Worm (Caenorhabditis elegans) whole organism, L4 larva: ENCODE data around the gene alkb-7.

Source experiments
- D1046.2 ChIP-seq: fragments of 200-800 bp; sonication (Bioruptor generic); IDR thresholded peaks from 2 replicates; pipeline ENCODE4 v1.3.6; 2022; ENCODE audit warnings: missing genetic modification characterization, missing compliant biosample characterization
- F37D6.2 ChIP-seq: sonication (generic microtip); optimal IDR thresholded peaks from 2 replicates; lab custom pipeline; 2016; ENCODE audit warnings: mild to moderate bottlenecking, missing genetic modification characterization, missing compliant biosample characterization
- F44E2.7 ChIP-seq: fragments of 200-800 bp; sonication (Bioruptor generic); IDR thresholded peaks from 2 replicates; pipeline ENCODE4 v2.1.2; 2022; ENCODE audit warnings: missing genetic modification characterization, missing compliant biosample characterization
- T20F7.1 ChIP-seq: fragments of 200-800 bp; sonication (Bioruptor generic); optimal IDR thresholded peaks from 2 replicates; lab custom pipeline; 2018; ENCODE audit warnings: mild to moderate bottlenecking, missing genetic modification characterization, missing compliant biosample characterization
- T26A8.4 ChIP-seq: fragments of 200-800 bp; sonication (Bioruptor generic); IDR thresholded peaks from 2 replicates; pipeline ENCODE4 v1.3.6; 2022; ENCODE audit warnings: missing genetic modification characterization, missing compliant biosample characterization
- Y5F2A.4 ChIP-seq: fragments of 200-800 bp; sonication (Bioruptor generic); optimal IDR thresholded peaks from 2 replicates; lab custom pipeline; 2018; ENCODE audit warnings: mild to moderate bottlenecking, missing genetic modification characterization, missing compliant biosample characterization
- ZK337.2 ChIP-seq: fragments of 200-800 bp; sonication (Bioruptor generic); IDR thresholded peaks from 2 replicates; pipeline ENCODE4 v1.3.6; 2022; ENCODE audit warnings: missing genetic modification reagents, missing genetic modification characterization, missing compliant biosample characterization
- aly-2 ChIP-seq: sonication (generic microtip); optimal IDR thresholded peaks from 2 replicates; lab custom pipeline; 2018; ENCODE audit warnings: missing biosample characterization, missing genetic modification characterization
- arid-1 ChIP-seq: fragments of 200-800 bp; sonication (Bioruptor generic); conservative IDR thresholded peaks from 2 replicates; pipeline ENCODE4 v1.3.6; 2022; ENCODE audit warnings: missing genetic modification reagents, missing genetic modification characterization, missing compliant biosample characterization
- ceh-32 ChIP-seq: sonication (generic microtip); optimal IDR thresholded peaks from 2 replicates; lab custom pipeline; 2016; ENCODE audit warnings: mild to moderate bottlenecking, missing genetic modification characterization, missing compliant biosample characterization; ENCODE audit not compliant: poor library complexity
- ceh-82 ChIP-seq: sonication (generic microtip); optimal IDR thresholded peaks from 2 replicates; lab custom pipeline; 2017; ENCODE audit warnings: missing biosample characterization, missing genetic modification characterization
- ctbp-1 ChIP-seq: fragments of 200-800 bp; sonication (Bioruptor generic); IDR thresholded peaks from 2 replicates; pipeline ENCODE4 v1.3.6; 2022; ENCODE audit warnings: missing genetic modification reagents, missing genetic modification characterization, missing compliant biosample characterization
- daf-12 ChIP-seq: fragments of 150-350 bp; optimal IDR thresholded peaks from 2 replicates; lab custom pipeline; 2014; ENCODE audit warnings: missing biosample characterization, missing genetic modification reagents, missing genetic modification characterization
- daf-16 ChIP-seq, 3 experiments: sonication (generic microtip); optimal IDR thresholded peaks; 2 replicates each; lab custom pipeline; 2016 to 2017; ENCODE audit warnings: missing genetic modification characterization in 3 of 3, missing genetic modification reagents in 3 of 3, mild to moderate bottlenecking in 2 of 3, missing compliant biosample characterization in 2 of 3, missing biosample characterization in 1 of 3, moderate library complexity in 1 of 3
- dmd-6 ChIP-seq: fragments of 200-800 bp; sonication (Bioruptor generic); IDR thresholded peaks from 2 replicates; pipeline ENCODE4 v1.3.6; 2022; ENCODE audit warnings: missing genetic modification reagents, missing genetic modification characterization, missing compliant biosample characterization
- dpl-1 ChIP-seq: fragments of 150-350 bp; optimal IDR thresholded peaks from 2 replicates; lab custom pipeline; 2014; ENCODE audit warnings: missing biosample characterization, missing genetic modification reagents, missing genetic modification characterization
- duxl-1 ChIP-seq: sonication (generic microtip); optimal IDR thresholded peaks from 2 replicates; lab custom pipeline; 2016; ENCODE audit warnings: mild to moderate bottlenecking, missing genetic modification characterization, moderate library complexity, missing compliant biosample characterization; ENCODE audit not compliant: poor library complexity
- egl-27 ChIP-seq: sonication (generic microtip); optimal IDR thresholded peaks from 3 replicates; lab custom pipeline; 2017; ENCODE audit warnings: missing biosample characterization, missing genetic modification reagents, missing genetic modification characterization
- egl-43 ChIP-seq: fragments of 200-800 bp; sonication (Bioruptor generic); IDR thresholded peaks from 2 replicates; pipeline ENCODE4 v1.3.6; 2022; ENCODE audit warnings: missing genetic modification reagents, missing genetic modification characterization, missing compliant biosample characterization
- gei-8 ChIP-seq: fragments of 200-800 bp; sonication (Bioruptor generic); optimal IDR thresholded peaks from 2 replicates; lab custom pipeline; 2018; ENCODE audit warnings: mild to moderate bottlenecking, missing genetic modification characterization, missing compliant biosample characterization
- hmg-1.1 ChIP-seq: fragments of 200-800 bp; sonication (Bioruptor generic); IDR thresholded peaks from 2 replicates; pipeline ENCODE4 v1.3.6; 2022; ENCODE audit warnings: missing genetic modification reagents, missing genetic modification characterization, missing compliant biosample characterization
- lin-1 ChIP-seq: fragments of 200-800 bp; sonication (Bioruptor generic); IDR thresholded peaks from 2 replicates; pipeline ENCODE4 v1.3.6; 2022; ENCODE audit warnings: missing genetic modification reagents, missing genetic modification characterization, missing compliant biosample characterization
- madf-9 ChIP-seq: fragments of 200-800 bp; sonication (Bioruptor generic); conservative IDR thresholded peaks from 2 replicates; pipeline ENCODE4 v1.3.6; 2022; ENCODE audit warnings: missing genetic modification reagents, missing genetic modification characterization, missing compliant biosample characterization
- mdl-1 ChIP-seq, 2 experiments: fragments of 150-350 bp in 1 of 2; sonication (generic microtip) in 1 of 2; optimal IDR thresholded peaks; 2 replicates each; lab custom pipeline; 2014 to 2017; ENCODE audit warnings: missing biosample characterization in 2 of 2, missing genetic modification characterization in 2 of 2
- mdt-29 ChIP-seq: fragments of 200-800 bp; sonication (Bioruptor generic); IDR thresholded peaks from 2 replicates; pipeline ENCODE4 v1.3.6; 2022; ENCODE audit warnings: missing genetic modification reagents, missing genetic modification characterization, missing compliant biosample characterization
- mep-1 ChIP-seq: fragments of 150-350 bp; sonication (generic microtip); optimal IDR thresholded peaks from 3 replicates; lab custom pipeline; 2014; ENCODE audit warnings: missing biosample characterization, missing genetic modification characterization
- mes-2 ChIP-seq: sonication (generic microtip); optimal IDR thresholded peaks from 2 replicates; lab custom pipeline; 2016; ENCODE audit warnings: missing genotype, mild to moderate bottlenecking, missing genetic modification characterization, missing compliant biosample characterization; ENCODE audit not compliant: poor library complexity, severe bottlenecking
- mxl-3 ChIP-seq: fragments of 200-800 bp; sonication (Bioruptor generic); optimal IDR thresholded peaks from 2 replicates; lab custom pipeline; 2018; ENCODE audit warnings: mild to moderate bottlenecking, missing genetic modification characterization, missing compliant biosample characterization
- nhr-102 ChIP-seq: sonication (generic microtip); optimal IDR thresholded peaks from 2 replicates; lab custom pipeline; 2016; ENCODE audit warnings: mild to moderate bottlenecking, missing genetic modification characterization, moderate library complexity, missing compliant biosample characterization
- nhr-111 ChIP-seq: fragments of 200-800 bp; sonication (Bioruptor generic); optimal IDR thresholded peaks from 2 replicates; lab custom pipeline; 2018; ENCODE audit warnings: mild to moderate bottlenecking, missing genetic modification characterization, missing compliant biosample characterization
- nhr-237 ChIP-seq: sonication (generic microtip); optimal IDR thresholded peaks from 2 replicates; lab custom pipeline; 2017; ENCODE audit warnings: missing biosample characterization, missing genetic modification characterization
- nhr-25 ChIP-seq: sonication (generic microtip); optimal IDR thresholded peaks from 2 replicates; lab custom pipeline; 2017; ENCODE audit warnings: missing genetic modification characterization, mild to moderate bottlenecking, missing compliant biosample characterization, antibody characterized with exemption, moderate library complexity, borderline replicate concordance; ENCODE audit not compliant: insufficient read depth
- nhr-28 ChIP-seq: fragments of 150-350 bp; optimal IDR thresholded peaks from 2 replicates; lab custom pipeline; 2014; ENCODE audit warnings: missing biosample characterization, missing genetic modification characterization
- nhr-42 ChIP-seq: fragments of 200-800 bp; sonication (Bioruptor generic); IDR thresholded peaks from 2 replicates; pipeline ENCODE4 v1.3.6; 2022; ENCODE audit warnings: missing genetic modification characterization, missing compliant biosample characterization
- nhr-6 ChIP-seq: fragments of 150-350 bp; optimal IDR thresholded peaks from 2 replicates; lab custom pipeline; 2014; ENCODE audit warnings: missing biosample characterization, missing genetic modification characterization
- skn-1 ChIP-seq: fragments of 150-350 bp; optimal IDR thresholded peaks from 2 replicates; lab custom pipeline; 2014; ENCODE audit warnings: missing biosample characterization, missing genetic modification characterization
- snpc-1.2 ChIP-seq: fragments of 200-800 bp; sonication (Bioruptor generic); IDR thresholded peaks from 2 replicates; pipeline ENCODE4 v1.3.6; 2022; ENCODE audit warnings: missing genetic modification reagents, missing genetic modification characterization, missing compliant biosample characterization
- spr-3 ChIP-seq: fragments of 200-800 bp; sonication (Bioruptor generic); optimal IDR thresholded peaks from 2 replicates; lab custom pipeline; 2018; ENCODE audit warnings: mild to moderate bottlenecking, missing genetic modification characterization, missing compliant biosample characterization
- tag-97 ChIP-seq: fragments of 200-800 bp; sonication (Bioruptor generic); IDR thresholded peaks from 2 replicates; pipeline ENCODE4 v1.3.6; 2022; ENCODE audit warnings: missing genetic modification characterization, missing compliant biosample characterization
- tra-1 ChIP-seq: fragments of 200-800 bp; sonication (Bioruptor generic); IDR thresholded peaks from 2 replicates; pipeline ENCODE4 v1.3.6; 2022; ENCODE audit warnings: missing genetic modification reagents, missing genetic modification characterization, missing compliant biosample characterization
- unc-62 ChIP-seq, 3 experiments: fragments of 150-350 bp in 1 of 3; sonication (generic microtip); optimal IDR thresholded peaks in 2 of 3; peaks in 1 of 3; 1 replicate in 1 of 3; 2 replicates in 2 of 3; lab custom pipeline; 2014 to 2017; ENCODE audit warnings: missing biosample characterization in 3 of 3, missing genetic modification characterization in 3 of 3, missing genetic modification reagents in 3 of 3, missing genotype in 1 of 3
- vab-7 ChIP-seq: fragments of 200-800 bp; sonication (Bioruptor generic); IDR thresholded peaks from 2 replicates; pipeline ENCODE4 v1.3.6; 2022; ENCODE audit warnings: missing genetic modification reagents, missing genetic modification characterization, missing compliant biosample characterization
- zip-11 ChIP-seq: fragments of 200-800 bp; sonication (Bioruptor generic); IDR thresholded peaks from 2 replicates; pipeline ENCODE4 v1.3.6; 2022; ENCODE audit warnings: missing genetic modification characterization, missing compliant biosample characterization
- ztf-7 ChIP-seq: fragments of 150-350 bp; optimal IDR thresholded peaks from 2 replicates; lab custom pipeline; 2014; ENCODE audit warnings: missing biosample characterization, missing genetic modification characterization

The alkb-7 gene

DNA sequence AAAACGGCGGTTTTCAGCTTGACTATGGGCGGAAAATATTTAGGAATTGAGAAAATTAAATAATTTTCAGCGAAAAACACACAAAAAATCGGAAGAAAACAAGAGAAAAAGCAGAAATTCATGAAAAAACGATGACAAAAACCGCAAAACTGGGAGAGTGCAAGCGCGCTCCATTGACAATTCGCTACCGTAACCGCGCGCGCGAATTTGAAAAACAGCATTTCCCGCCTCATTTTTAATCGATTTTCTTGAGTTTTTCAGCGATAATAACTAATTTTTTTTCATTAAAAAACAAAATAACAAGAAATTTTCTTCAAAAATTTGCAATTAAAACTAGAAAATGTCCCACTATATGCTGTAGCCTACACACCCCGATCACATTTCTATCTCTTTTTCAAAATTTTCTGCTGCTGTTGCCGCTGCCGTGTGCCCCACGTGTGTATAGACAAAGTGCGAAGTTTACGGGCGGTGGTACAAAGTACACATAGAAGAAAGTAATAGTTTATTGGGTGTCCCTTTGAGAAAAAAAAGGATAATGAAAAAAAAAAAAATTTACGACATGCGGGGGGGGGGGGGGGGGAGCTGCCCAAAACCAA lies 12.1 kb upstream of the alkb-7 start (continued):
- TF ChIP-seq madf-9 (GFP tag; lab: Robert Waterston, UW), result no peak
- no peak for TF ChIP-seq aly-2 (tag; lab: Kevin White, UChicago)
- no peak for TF ChIP-seq nhr-111 (GFP tag; lab: Kevin White, UChicago)
- no peak for TF ChIP-seq vab-7
- peak; percentile 46 for TF ChIP-seq mep-1 (tag; lab: Kevin White, UChicago)
- TF ChIP-seq ZK337.2, result no peak
- TF ChIP-seq daf-12 (tag; lab: Kevin White, UChicago), result no peak
- no peak for TF ChIP-seq unc-62 (GFP tag; optimal IDR thresholded peaks at IDR 0.05 in 1 of 2; lab: Kevin White, UChicago)
- TF ChIP-seq unc-62 (tag; optimal IDR thresholded peaks at IDR 0.05; lab: Kevin White, UChicago), result no peak
- peak; percentile 84 for TF ChIP-seq mxl-3 (GFP tag; lab: Kevin White, UChicago)
- peak; percentile 39 for TF ChIP-seq dpl-1 (GFP tag; lab: Kevin White, UChicago)
- TF ChIP-seq ceh-82 (tag; lab: Kevin White, UChicago), result no peak
- TF ChIP-seq hmg-1.1 (GFP tag; lab: Robert Waterston, UW), result 0 out of 2 replicates have a peak, but pooled peaks have one; percentile 24
- TF ChIP-seq spr-3, result no peak
- peak; percentile 20 for TF ChIP-seq mes-2 (tag; lab: Kevin White, UChicago)
- TF ChIP-seq snpc-1.2 (GFP tag; lab: Robert Waterston, UW), result peak; percentile 29; the same call in 1 of the 2 replicates
- peak in 1 of 2 experiments; percentile 46 for TF ChIP-seq mdl-1 (tag; optimal IDR thresholded peaks at IDR 0.05; lab: Kevin White, UChicago)

- TF ChIP-seq nhr-28 (tag; lab: Kevin White, UChicago) (peak; percentile 13), F44E2.7 (GFP tag; lab: Robert Waterston, UW) (no peak), tra-1 (GFP tag; lab: Robert Waterston, UW) (no peak), arid-1 (GFP tag; lab: Robert Waterston, UW) (no peak), nhr-102 (no peak), mep-1 (tag; lab: Kevin White, UChicago) (no peak), ctbp-1 (0 out of 2 replicates have a peak, but pooled peaks have one; percentile 8), nhr-237 (no peak), mdt-29 (GFP tag; lab: Robert Waterston, UW) (peak; percentile 56; the same call in 1 of the 2 replicates), ceh-32 (tag; lab: Kevin White, UChicago) (no peak), zip-11 (GFP tag; lab: Robert Waterston, UW) (no peak), skn-1 (tag; lab: Kevin White, UChicago) (no peak)
- TF ChIP-seq, all 104 proteins: peak for 3
These were observed 11.4 kb upstream of the alkb-7 start for ce11 chrII:12799364-12799763.

ce11 chrII:12798814-12799213 lies 10.9 kb upstream of the alkb-7 start:
- TF ChIP-seq duxl-1 (tag; lab: Kevin White, UChicago) (peak; percentile 46), gei-8 (GFP tag; lab: Kevin White, UChicago) (peak; percentile 48), spr-3 (peak; percentile 80), tra-1 (GFP tag; lab: Robert Waterston, UW) (peak; percentile 83; the same call in 1 of the 2 replicates), egl-27 (tag; lab: Kevin White, UChicago) (no peak), tag-97 (GFP tag; lab: Robert Waterston, UW) (no peak), D1046.2 (GFP tag; lab: Robert Waterston, UW) (0 out of 2 replicates have a peak, but pooled peaks have one; percentile 18), nhr-25 (no peak), ztf-7 (tag; lab: Kevin White, UChicago) (peak; percentile 16), mdl-1 (tag; optimal IDR thresholded peaks at IDR 0.05; lab: Kevin White, UChicago) (peak; percentile 54 to 92), T20F7.1 (GFP tag; lab: Kevin White, UChicago) (no peak), Y5F2A.4 (GFP tag; lab: Kevin White, UChicago) (no peak), T26A8.4 (GFP tag; lab: Robert Waterston, UW) (peak; percentile 90), nhr-28 (tag; lab: Kevin White, UChicago) (peak; percentile 94), snpc-1.2 (GFP tag; lab: Robert Waterston, UW) (peak; percentile 56), dmd-6 (GFP tag; lab: Robert Waterston, UW) (peak; percentile 96), madf-9 (GFP tag; lab: Robert Waterston, UW) (0 out of 2 replicates have a peak, but pooled peaks have one; percentile 47), F37D6.2 (tag; lab: Kevin White, UChicago) (no peak), lin-1 (GFP tag; lab: Robert Waterston, UW) (peak; percentile 94), nhr-42 (GFP tag; lab: Robert Waterston, UW) (peak; percentile 80; the same call in 1 of the 2 replicates), nhr-6 (tag; lab: Kevin White, UChicago) (peak; percentile 84), egl-43 (GFP tag; lab: Robert Waterston, UW) (peak; percentile 61), vab-7 (no peak), daf-16 (GFP tag; optimal IDR thresholded peaks at IDR 0.05; lab: Kevin White, UChicago) (peak; percentile 66 to 92), daf-16 (tag; optimal IDR thresholded peaks at IDR 0.05; lab: Kevin White, UChicago) (peak; percentile 89)
